Comparison of ENCODE assay signal across 1 fruit fly cellular context in the genomic region with DNA sequence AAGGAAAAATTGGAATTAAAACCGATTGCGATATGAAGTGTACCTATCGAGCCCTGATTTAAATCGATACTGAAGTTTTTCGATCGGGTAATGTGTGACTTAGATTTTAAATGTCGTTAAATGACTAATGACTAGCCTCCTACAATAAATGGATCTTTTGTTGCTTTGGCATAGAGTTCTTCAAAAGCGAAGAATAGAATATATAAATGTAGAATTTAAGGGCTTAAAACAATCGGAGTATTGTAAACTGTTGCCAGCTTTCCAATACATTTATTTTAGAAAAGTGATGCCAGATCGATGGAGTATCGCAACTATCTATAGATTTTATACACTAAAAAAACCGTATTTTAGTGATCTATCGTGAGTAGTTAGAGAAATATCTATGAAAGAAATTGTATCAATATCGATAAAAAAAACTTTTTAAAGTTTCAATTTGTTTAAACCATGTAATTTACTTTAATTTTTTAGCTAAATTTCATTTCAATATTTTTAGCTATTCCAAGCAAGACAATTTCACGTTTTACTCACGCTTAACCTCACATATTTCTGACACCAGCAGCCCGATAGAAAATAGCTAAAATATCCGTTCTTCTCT.
A peak's percentile ranks its signal among the peaks of the same experiment; 100 is the strongest.
TF ChIP-seq lines count a peak whose summit lies in the region.

A gene (minus strand): TSS at position 51 of the 595 bp plus-strand sequence.
A gene (minus strand): TSS at position 51 of the 595 bp plus-strand sequence.

TF ChIP-seq in whole organism, embryonic, 481 proteins besides CTCF, POLR2A, EP300 and RAD21 (continued from another document):
- no peak for TF ChIP-seq otp (GFP tag; IDR thresholded peaks at IDR 0.05; lab: Robert Waterston, UW)
- peak; percentile 71; the same call in 2 of the 3 replicates for TF ChIP-seq knrl (GFP tag; IDR thresholded peaks at IDR 0.05; lab: Robert Waterston, UW; ENCODE audit: partially characterized antibody)
- TF ChIP-seq CG4730 (GFP tag; IDR thresholded peaks at IDR 0.05; lab: Robert Waterston, UW): no peak
- no peak for TF ChIP-seq GATAe (GFP tag; conservative IDR thresholded peaks at IDR 0.05; lab: Robert Waterston, UW)
- no peak for TF ChIP-seq gce (GFP tag; IDR thresholded peaks at IDR 0.05; lab: Robert Waterston, UW)
- peak; percentile 78 for TF ChIP-seq Dll (GFP tag; IDR thresholded peaks at IDR 0.05; lab: Robert Waterston, UW; ENCODE audit: partially characterized antibody)
- peak; percentile 84 for TF ChIP-seq sens (GFP tag; lab: Kevin White, UChicago)
- TF ChIP-seq stwl (tag; optimal IDR thresholded peaks at IDR 0.05; lab: Kevin White, UChicago): peak; percentile 59
- TF ChIP-seq Sry-β (GFP tag; optimal IDR thresholded peaks at IDR 0.05; lab: Kevin White, UChicago): peak; percentile 68
- no peak for TF ChIP-seq Ada2b (GFP tag; IDR thresholded peaks at IDR 0.05; lab: Robert Waterston, UW)
- no peak for TF ChIP-seq nmo (GFP tag; optimal IDR thresholded peaks at IDR 0.05; lab: Kevin White, UChicago)
- TF ChIP-seq HHEX (GFP tag; optimal IDR thresholded peaks at IDR 0.05; lab: Kevin White, UChicago): no peak
